Fruit fly (Drosophila melanogaster) whole organism, prepupa: ENCODE measurements around the gene eIF3d1.
A peak's percentile ranks its signal among the peaks of the same experiment; 100 is the strongest.

Experiments used
- CG10669 ChIP-seq: fragments of 200-800 bp; sonication (Bioruptor generic); optimal IDR thresholded peaks from 3 replicates; lab custom pipeline; 2018; ENCODE audit warnings: missing biosample characterization, mild to moderate bottlenecking, missing genetic modification characterization, moderate library complexity
- CG11294 ChIP-seq: fragments of 200-800 bp; sonication (Bioruptor generic); IDR thresholded peaks from 2 replicates; pipeline ENCODE4 v1.3.6; 2022; ENCODE audit warnings: missing biosample characterization, missing genetic modification characterization
- CG11902 ChIP-seq: fragments of 200-800 bp; sonication (Bioruptor generic); optimal IDR thresholded peaks from 3 replicates; lab custom pipeline; 2016; ENCODE audit warnings: missing biosample characterization, missing genetic modification characterization
- CG1621 ChIP-seq: fragments of 200-800 bp; sonication (Bioruptor generic); optimal IDR thresholded peaks from 3 replicates; lab custom pipeline; 2018; ENCODE audit warnings: missing biosample characterization, mild to moderate bottlenecking, missing genetic modification characterization
- CG16779 ChIP-seq: fragments of 200-800 bp; sonication (Bioruptor generic); optimal IDR thresholded peaks from 3 replicates; lab custom pipeline; 2017; ENCODE audit warnings: missing biosample characterization, mild to moderate bottlenecking, missing genetic modification characterization
- CG3032 ChIP-seq: fragments of 200-800 bp; optimal IDR thresholded peaks from 2 replicates; lab custom pipeline; 2019; ENCODE audit warnings: missing biosample characterization, mild to moderate bottlenecking, missing genetic modification characterization, moderate library complexity
- CG6163 ChIP-seq: fragments of 200-800 bp; sonication (Bioruptor generic); IDR thresholded peaks from 3 replicates; pipeline ENCODE4 v1.3.6; 2022; ENCODE audit warnings: missing biosample characterization, missing genetic modification characterization
- CG6792 ChIP-seq: fragments of 200-800 bp; sonication (Bioruptor generic); optimal IDR thresholded peaks from 3 replicates; lab custom pipeline; 2016; ENCODE audit warnings: missing biosample characterization, missing genetic modification characterization
- CG6854 ChIP-seq: fragments of 200-800 bp; sonication (Bioruptor generic); optimal IDR thresholded peaks from 2 replicates; lab custom pipeline; 2017; ENCODE audit warnings: missing biosample characterization, mild to moderate bottlenecking, missing genetic modification characterization
- CG8119 ChIP-seq: fragments of 200-800 bp; sonication (Bioruptor generic); IDR thresholded peaks from 3 replicates; pipeline ENCODE4 v1.3.6; 2022; ENCODE audit warnings: missing biosample characterization, missing genetic modification characterization
- CG8319 ChIP-seq: fragments of 200-800 bp; sonication (Bioruptor generic); optimal IDR thresholded peaks from 3 replicates; lab custom pipeline; 2016; ENCODE audit warnings: missing biosample characterization, missing genetic modification characterization
- CG8632 ChIP-seq: fragments of 200-800 bp; sonication (Bioruptor generic); optimal IDR thresholded peaks from 3 replicates; lab custom pipeline; 2016; ENCODE audit warnings: missing biosample characterization, missing genetic modification characterization
- Eip93F ChIP-seq: fragments of 200-800 bp; sonication (Bioruptor generic); optimal IDR thresholded peaks from 2 replicates; lab custom pipeline; 2016; ENCODE audit warnings: missing biosample characterization, mild to moderate bottlenecking, missing genetic modification characterization
- Hr39 ChIP-seq: fragments of 200-800 bp; sonication (Bioruptor generic); optimal IDR thresholded peaks from 2 replicates; lab custom pipeline; 2016; ENCODE audit warnings: missing biosample characterization, missing genetic modification characterization
- Lpt ChIP-seq: fragments of 200-800 bp; sonication (Bioruptor generic); optimal IDR thresholded peaks from 3 replicates; lab custom pipeline; 2016; ENCODE audit warnings: missing biosample characterization, missing genetic modification characterization
- Smox ChIP-seq: fragments of 200-800 bp; sonication (Bioruptor generic); optimal IDR thresholded peaks from 3 replicates; lab custom pipeline; 2016; ENCODE audit warnings: missing biosample characterization, missing genetic modification characterization
- achi ChIP-seq: fragments of 200-800 bp; sonication (Bioruptor generic); optimal IDR thresholded peaks from 3 replicates; lab custom pipeline; 2016; ENCODE audit warnings: missing biosample characterization, missing genetic modification characterization
- fkh ChIP-seq: fragments of 200-800 bp; sonication (Bioruptor generic); optimal IDR thresholded peaks from 3 replicates; lab custom pipeline; 2017; ENCODE audit warnings: missing biosample characterization, mild to moderate bottlenecking, missing genetic modification characterization, moderate library complexity
- svp ChIP-seq: fragments of 200-800 bp; sonication (Bioruptor generic); peaks from one replicate; lab custom pipeline; 2016; ENCODE audit warnings: missing biosample characterization, missing genetic modification characterization
- topi ChIP-seq: fragments of 200-800 bp; sonication (Bioruptor generic); optimal IDR thresholded peaks from 3 replicates; lab custom pipeline; 2016; ENCODE audit warnings: missing biosample characterization, missing genetic modification characterization

Gene eIF3d1

dm6 chr3R:23729632-23730471, 50.0 kb downstream of the eIF3d1 start (continued):
- TF ChIP-seq CG6854 (GFP tag; lab: Kevin White, UChicago) (peak; percentile 70), CG10669 (GFP tag; lab: Kevin White, UChicago) (no peak), CG8632 (GFP tag; lab: Kevin White, UChicago) (no peak), CG8319 (GFP tag; lab: Kevin White, UChicago) (no peak), svp (GFP tag; lab: Kevin White, UChicago) (peak; percentile 88), CG11294 (GFP tag; lab: Robert Waterston, UW) (no peak), Smox (GFP tag; lab: Kevin White, UChicago) (no peak), CG1621 (tag; lab: Kevin White, UChicago) (peak; percentile 91), CG3032 (no peak), Hr39 (GFP tag; lab: Kevin White, UChicago) (no peak), CG16779 (tag; lab: Kevin White, UChicago) (peak; percentile 41), CG6792 (GFP tag; lab: Kevin White, UChicago) (no peak), achi (GFP tag; lab: Kevin White, UChicago) (no peak), CG8119 (peak; percentile 37; the same call in 2 of the 3 replicates), topi (no peak), CG11902 (GFP tag; lab: Kevin White, UChicago) (no peak), Eip93F (peak; percentile 61), Lpt (GFP tag; lab: Kevin White, UChicago) (peak; percentile 26), CG6163 (GFP tag; lab: Robert Waterston, UW) (peak; percentile 40; the same call in 1 of the 3 replicates)

- TF ChIP-seq CG10669 (GFP tag; lab: Kevin White, UChicago) = no peak
- TF ChIP-seq fkh (GFP tag; lab: Kevin White, UChicago) = no peak
- TF ChIP-seq svp (GFP tag; lab: Kevin White, UChicago) = peak; percentile 74
- no peak for TF ChIP-seq Lpt (GFP tag; lab: Kevin White, UChicago)
Measured at dm6 chr3R:23730472-23730801, 50.6 kb downstream of the eIF3d1 start.
